Fruit fly (Drosophila melanogaster) whole organism, pupa: ENCODE results near the gene Brms1.
A peak's percentile ranks its signal among the peaks of the same experiment; 100 is the strongest.

ENCODE experiments used
- CG10348 ChIP-seq: fragments of 200-800 bp; sonication (Bioruptor generic); IDR thresholded peaks from 2 replicates; pipeline ENCODE4 v1.3.6; 2022; ENCODE audit warnings: missing biosample characterization, missing genetic modification characterization
- CG12605 ChIP-seq: fragments of 200-800 bp; sonication (Bioruptor generic); IDR thresholded peaks from 2 replicates; pipeline ENCODE4 v1.3.6; 2022; ENCODE audit warnings: missing biosample characterization, missing genetic modification characterization
- CG13204 ChIP-seq: fragments of 200-800 bp; sonication (Bioruptor generic); optimal IDR thresholded peaks from 2 replicates; lab custom pipeline; 2018; ENCODE audit warnings: missing biosample characterization, mild to moderate bottlenecking, missing genetic modification characterization, moderate library complexity
- CG14655 ChIP-seq: fragments of 200-800 bp; sonication (Bioruptor generic); optimal IDR thresholded peaks from 3 replicates; lab custom pipeline; 2017; ENCODE audit warnings: mild to moderate bottlenecking, missing biosample characterization, missing genetic modification reagents, missing genetic modification characterization
- CG15710 ChIP-seq: fragments of 200-800 bp; sonication (Bioruptor generic); optimal IDR thresholded peaks from 2 replicates; lab custom pipeline; 2018; ENCODE audit warnings: missing biosample characterization, mild to moderate bottlenecking, missing genetic modification characterization, moderate library complexity
- CG17806 ChIP-seq: fragments of 200-800 bp; sonication (Bioruptor generic); optimal IDR thresholded peaks from 2 replicates; lab custom pipeline; 2018; ENCODE audit warnings: missing biosample characterization, mild to moderate bottlenecking, missing genetic modification characterization, moderate library complexity
- CG32121 ChIP-seq: fragments of 200-800 bp; sonication (Bioruptor generic); IDR thresholded peaks from 2 replicates; pipeline ENCODE4 v1.3.6; 2022; ENCODE audit warnings: missing biosample characterization, missing genetic modification characterization
- CG34367 ChIP-seq: fragments of 200-800 bp; sonication (Bioruptor generic); optimal IDR thresholded peaks from 2 replicates; lab custom pipeline; 2018; ENCODE audit warnings: missing biosample characterization, mild to moderate bottlenecking, missing genetic modification characterization
- CG4496 ChIP-seq: fragments of 200-800 bp; sonication (Bioruptor generic); IDR thresholded peaks from 3 replicates; pipeline ENCODE4 v1.3.6; 2022; ENCODE audit warnings: missing biosample characterization, missing genetic modification characterization
- CG8159 ChIP-seq: fragments of 200-800 bp; sonication (Bioruptor generic); optimal IDR thresholded peaks from 3 replicates; lab custom pipeline; 2018; ENCODE audit warnings: missing biosample characterization, mild to moderate bottlenecking, missing genetic modification characterization, moderate library complexity
- CG8301 ChIP-seq: fragments of 200-800 bp; sonication (Bioruptor generic); optimal IDR thresholded peaks from 2 replicates; lab custom pipeline; 2018; ENCODE audit warnings: missing biosample characterization, mild to moderate bottlenecking, missing genetic modification characterization
- CG9948 ChIP-seq: fragments of 200-800 bp; sonication (Bioruptor generic); optimal IDR thresholded peaks from 2 replicates; lab custom pipeline; 2018; ENCODE audit warnings: missing biosample characterization, mild to moderate bottlenecking, missing genetic modification characterization, moderate library complexity
- D1 ChIP-seq: fragments of 200-800 bp; sonication (Bioruptor generic); optimal IDR thresholded peaks from 2 replicates; lab custom pipeline; 2018; ENCODE audit warnings: missing biosample characterization, mild to moderate bottlenecking, missing genetic modification characterization, moderate library complexity
- EcR ChIP-seq: fragments of 200-800 bp; sonication (Bioruptor generic); optimal IDR thresholded peaks from 3 replicates; lab custom pipeline; 2019; ENCODE audit warnings: missing biosample characterization, missing genetic modification characterization, mild to moderate bottlenecking, moderate library complexity, missing genetic modification reagents
- Ets98B ChIP-seq: fragments of 200-800 bp; sonication (Bioruptor generic); IDR thresholded peaks from 2 replicates; pipeline ENCODE4 v1.3.6; 2022; ENCODE audit warnings: missing biosample characterization, missing genetic modification characterization
- Pif1A ChIP-seq: fragments of 200-800 bp; sonication (Bioruptor generic); optimal IDR thresholded peaks from 3 replicates; lab custom pipeline; 2016; ENCODE audit warnings: missing biosample characterization, missing genetic modification characterization
- Pif1B ChIP-seq: fragments of 200-800 bp; sonication (Bioruptor generic); optimal IDR thresholded peaks from 3 replicates; lab custom pipeline; 2016; ENCODE audit warnings: missing biosample characterization, missing genetic modification characterization
- Snoo ChIP-seq: fragments of 200-800 bp; sonication (Bioruptor generic); optimal IDR thresholded peaks from 3 replicates; lab custom pipeline; 2017; ENCODE audit warnings: missing biosample characterization, mild to moderate bottlenecking, missing genetic modification characterization, inconsistent platforms
- fd96Ca ChIP-seq: fragments of 200-800 bp; sonication (Bioruptor generic); IDR thresholded peaks from 3 replicates; pipeline ENCODE4 v1.3.6; 2022; ENCODE audit warnings: missing biosample characterization, missing genetic modification characterization
- gl ChIP-seq: fragments of 200-800 bp; sonication (Bioruptor generic); optimal IDR thresholded peaks from 2 replicates; lab custom pipeline; 2018; ENCODE audit warnings: missing biosample characterization, mild to moderate bottlenecking, missing genetic modification characterization
- rn ChIP-seq: fragments of 200-800 bp; sonication (Bioruptor generic); IDR thresholded peaks from 2 replicates; pipeline ENCODE4 v1.3.6; 2022; ENCODE audit warnings: missing biosample characterization, missing genetic modification characterization

The Brms1 gene

dm6 chrX:12909577-12910426, at the start of gene Brms1, which contains the start of gene CG4645:
Brms1 (minus strand) TSS chrX:12909622.
CG4645 (plus strand) TSS chrX:12909953.
- peak; percentile 46 for TF ChIP-seq CG15710 (tag; lab: Kevin White, UChicago)
- TF ChIP-seq CG32121 (GFP tag; lab: Robert Waterston, UW), result no peak
- TF ChIP-seq rn (GFP tag; lab: Robert Waterston, UW), result no peak
- peak; percentile 11 for TF ChIP-seq CG9948 (tag; lab: Kevin White, UChicago)
- no peak for TF ChIP-seq gl (tag; lab: Kevin White, UChicago)
- TF ChIP-seq CG8301, result peak; percentile 13
- peak; percentile 45 for TF ChIP-seq CG8159 (tag; lab: Kevin White, UChicago)
- no peak; the same call in 2 of the 3 replicates for TF ChIP-seq fd96Ca
- no peak for TF ChIP-seq CG13204 (GFP tag; lab: Kevin White, UChicago)
- TF ChIP-seq Pif1B (GFP tag; lab: Kevin White, UChicago), result peak; percentile 11
- TF ChIP-seq CG14655 (GFP tag; lab: Kevin White, UChicago), result peak; percentile 49
- no peak for TF ChIP-seq EcR (GFP tag; lab: Kevin White, UChicago)

dm6 chrX:12958920-12959319, 49.5 kb upstream of the Brms1 start, which contains the start of gene CG32642:
CG32642 (plus strand) TSS chrX:12959220.
- TF ChIP-seq CG4496 (GFP tag; lab: Robert Waterston, UW), result no peak
- no peak for TF ChIP-seq CG8301
- TF ChIP-seq fd96Ca, result no peak
- TF ChIP-seq CG34367 (tag; lab: Kevin White, UChicago), result no peak
- no peak for TF ChIP-seq CG32121 (GFP tag; lab: Robert Waterston, UW)
- no peak for TF ChIP-seq EcR (GFP tag; lab: Kevin White, UChicago)
- TF ChIP-seq CG10348 (GFP tag; lab: Robert Waterston, UW), result no peak
- no peak for TF ChIP-seq CG13204 (GFP tag; lab: Kevin White, UChicago)
- TF ChIP-seq Pif1A, result no peak
- TF ChIP-seq CG12605 (GFP tag; lab: Robert Waterston, UW), result no peak
- TF ChIP-seq D1, result no peak
- no peak for TF ChIP-seq Snoo (tag; lab: Kevin White, UChicago)
- TF ChIP-seq, all 21 proteins: peak for 0

dm6 chrX:12957412-12957895, 48.0 kb upstream of the Brms1 start, which contains the start of gene hec:
hec (minus strand) TSS chrX:12957462.
- TF ChIP-seq CG17806 (no peak), CG12605 (GFP tag; lab: Robert Waterston, UW) (0 out of 2 replicates have a peak, but pooled peaks have one; percentile 43), CG8301 (no peak), rn (GFP tag; lab: Robert Waterston, UW) (no peak), CG32121 (GFP tag; lab: Robert Waterston, UW) (no peak), CG14655 (GFP tag; lab: Kevin White, UChicago) (no peak), CG8159 (tag; lab: Kevin White, UChicago) (no peak)

dm6 chrX:12947670-12948069, 38.2 kb upstream of the Brms1 start:
- TF ChIP-seq CG32121 (GFP tag; lab: Robert Waterston, UW) (no peak), EcR (GFP tag; lab: Kevin White, UChicago) (no peak), CG9948 (tag; lab: Kevin White, UChicago) (no peak), CG15710 (tag; lab: Kevin White, UChicago) (no peak), CG8301 (no peak), CG34367 (tag; lab: Kevin White, UChicago) (no peak), CG4496 (GFP tag; lab: Robert Waterston, UW) (no peak), Ets98B (GFP tag; lab: Robert Waterston, UW) (no peak), CG8159 (tag; lab: Kevin White, UChicago) (no peak)

dm6 chrX:12940396-12940795, 31.0 kb upstream of the Brms1 start:
- no peak for TF ChIP-seq Pif1A
- TF ChIP-seq CG8159 (tag; lab: Kevin White, UChicago), result no peak
- TF ChIP-seq CG9948 (tag; lab: Kevin White, UChicago), result no peak
- TF ChIP-seq gl (tag; lab: Kevin White, UChicago), result no peak
- no peak for TF ChIP-seq Ets98B (GFP tag; lab: Robert Waterston, UW)
- no peak for TF ChIP-seq CG13204 (GFP tag; lab: Kevin White, UChicago)
- no peak for TF ChIP-seq CG8301
- no peak for TF ChIP-seq fd96Ca
- no peak for TF ChIP-seq CG14655 (GFP tag; lab: Kevin White, UChicago)
- TF ChIP-seq CG34367 (tag; lab: Kevin White, UChicago), result no peak
- TF ChIP-seq Pif1B (GFP tag; lab: Kevin White, UChicago), result no peak
- no peak for TF ChIP-seq CG10348 (GFP tag; lab: Robert Waterston, UW)
- TF ChIP-seq CG15710 (tag; lab: Kevin White, UChicago), result no peak
- TF ChIP-seq Snoo (tag; lab: Kevin White, UChicago), result no peak

dm6 chrX:12939951-12940350, 30.5 kb upstream of the Brms1 start:
- TF ChIP-seq Pif1A, result no peak
- peak; percentile 46 for TF ChIP-seq EcR (GFP tag; lab: Kevin White, UChicago)
- no peak for TF ChIP-seq CG9948 (tag; lab: Kevin White, UChicago)
- TF ChIP-seq Snoo (tag; lab: Kevin White, UChicago), result peak; percentile 18
- TF ChIP-seq CG34367 (tag; lab: Kevin White, UChicago), result no peak
- TF ChIP-seq CG8159 (tag; lab: Kevin White, UChicago), result peak; percentile 49
- no peak for TF ChIP-seq Ets98B (GFP tag; lab: Robert Waterston, UW)
- peak; percentile 23 for TF ChIP-seq CG14655 (GFP tag; lab: Kevin White, UChicago)
- peak; percentile 42 for TF ChIP-seq CG15710 (tag; lab: Kevin White, UChicago)
